Fruit fly (Drosophila melanogaster) whole organism, embryonic: ENCODE measurements around the gene Syt12.

ENCODE experiments used
- Antp ChIP-seq: fragments of 200-800 bp; sonication (Bioruptor generic); optimal IDR thresholded peaks from 3 replicates; lab custom pipeline; 2016; ENCODE audit warnings: missing biosample characterization, missing genetic modification characterization
- CG10321 ChIP-seq: fragments of 200-800 bp; sonication (Bioruptor generic); IDR thresholded peaks from 2 replicates; pipeline ENCODE4 v1.3.6; 2022; ENCODE audit warnings: missing biosample characterization, missing genetic modification characterization
- CG11398 ChIP-seq: fragments of 200-800 bp; sonication (Bioruptor generic); optimal IDR thresholded peaks from 2 replicates; lab custom pipeline; 2016; ENCODE audit warnings: missing biosample characterization, missing genetic modification characterization
- CG13894 ChIP-seq: fragments of 200-800 bp; sonication (Bioruptor generic); optimal IDR thresholded peaks from 3 replicates; lab custom pipeline; 2018; ENCODE audit warnings: missing biosample characterization, mild to moderate bottlenecking, missing genetic modification characterization, moderate library complexity
- CG14667 ChIP-seq: fragments of 200-800 bp; sonication (Bioruptor generic); IDR thresholded peaks from 2 replicates; pipeline ENCODE4 v1.3.6; 2022; ENCODE audit warnings: missing biosample characterization, missing genetic modification characterization
- CG16863 ChIP-seq: fragments of 200-800 bp; sonication (Bioruptor generic); optimal IDR thresholded peaks from 3 replicates; lab custom pipeline; 2016; ENCODE audit warnings: missing biosample characterization, missing genetic modification characterization
- CG17361 ChIP-seq: fragments of 200-800 bp; sonication (Bioruptor generic); IDR thresholded peaks from 3 replicates; pipeline ENCODE4 v1.3.6; 2022; ENCODE audit warnings: missing biosample characterization, missing genetic modification characterization
- CG17829 ChIP-seq: fragments of 200-800 bp; optimal IDR thresholded peaks from 2 replicates; lab custom pipeline; 2019; ENCODE audit warnings: missing biosample characterization, mild to moderate bottlenecking, missing genetic modification characterization, moderate library complexity
- CG3065 ChIP-seq: fragments of 200-800 bp; sonication (Bioruptor generic); optimal IDR thresholded peaks from 2 replicates; lab custom pipeline; 2016; ENCODE audit warnings: missing biosample characterization, missing genetic modification characterization
- CG31388 ChIP-seq: fragments of 200-800 bp; sonication (Bioruptor generic); optimal IDR thresholded peaks from 2 replicates; lab custom pipeline; 2016; ENCODE audit warnings: missing biosample characterization, missing genetic modification characterization
- CG32767 ChIP-seq: fragments of 200-800 bp; sonication (Bioruptor generic); IDR thresholded peaks from 2 replicates; pipeline ENCODE4 v1.3.6; 2022; ENCODE audit warnings: missing biosample characterization, missing genetic modification characterization
- CG3407 ChIP-seq: fragments of 200-800 bp; sonication (Bioruptor generic); optimal IDR thresholded peaks from 2 replicates; lab custom pipeline; 2018; ENCODE audit warnings: missing biosample characterization, mild to moderate bottlenecking, missing genetic modification characterization
- CG34422 ChIP-seq: fragments of 200-800 bp; sonication (Bioruptor generic); IDR thresholded peaks from 3 replicates; pipeline ENCODE4 v1.3.6; 2022; ENCODE audit warnings: missing biosample characterization, missing genetic modification characterization
- CG4617 ChIP-seq: fragments of 200-800 bp; sonication (Bioruptor generic); optimal IDR thresholded peaks from 3 replicates; lab custom pipeline; 2016; ENCODE audit warnings: missing biosample characterization, missing genetic modification characterization, borderline replicate concordance
- CG8359 ChIP-seq: fragments of 200-800 bp; sonication (Bioruptor generic); optimal IDR thresholded peaks from 2 replicates; lab custom pipeline; 2017; ENCODE audit warnings: missing biosample characterization, mild to moderate bottlenecking, missing genetic modification characterization, borderline replicate concordance
- CHES-1-like ChIP-seq: fragments of 200-800 bp; sonication (Bioruptor generic); optimal IDR thresholded peaks from 2 replicates; lab custom pipeline; 2016; ENCODE audit warnings: missing biosample characterization, missing genetic modification characterization
- Dip2 ChIP-seq: fragments of 200-800 bp; sonication (Bioruptor generic); IDR thresholded peaks from 2 replicates; pipeline ENCODE4 v1.3.6; 2022; ENCODE audit warnings: missing biosample characterization, missing genetic modification characterization
- Max ChIP-seq: fragments of 200-800 bp; sonication (Bioruptor generic); optimal IDR thresholded peaks from 2 replicates; lab custom pipeline; 2016; ENCODE audit warnings: missing biosample characterization, mild to moderate bottlenecking, missing genetic modification characterization
- NC2β ChIP-seq: fragments of 200-800 bp; sonication (Bioruptor generic); optimal IDR thresholded peaks from 2 replicates; lab custom pipeline; 2016; ENCODE audit warnings: missing biosample characterization, missing genetic modification characterization
- Oli ChIP-seq: fragments of 200-800 bp; sonication (Bioruptor generic); optimal IDR thresholded peaks from 2 replicates; lab custom pipeline; 2018; ENCODE audit warnings: missing biosample characterization, mild to moderate bottlenecking, missing genetic modification characterization, moderate library complexity
- Side ChIP-seq: fragments of 200-800 bp; sonication (Bioruptor generic); optimal IDR thresholded peaks from 2 replicates; lab custom pipeline; 2016; ENCODE audit warnings: missing biosample characterization, missing genetic modification characterization
- Usf ChIP-seq: fragments of 200-800 bp; sonication (Bioruptor generic); optimal IDR thresholded peaks from 2 replicates; lab custom pipeline; 2017; ENCODE audit warnings: missing genotype, missing biosample characterization, missing genetic modification characterization
- ac ChIP-seq: fragments of 200-800 bp; sonication (Bioruptor generic); optimal IDR thresholded peaks from 3 replicates; lab custom pipeline; 2017; ENCODE audit warnings: missing biosample characterization, mild to moderate bottlenecking, missing genetic modification characterization
- ap ChIP-seq: fragments of 200-800 bp; sonication (Bioruptor generic); IDR thresholded peaks from 2 replicates; pipeline ENCODE4 v1.3.6; 2022; ENCODE audit warnings: missing biosample characterization, missing genetic modification characterization
- ara ChIP-seq: fragments of 200-800 bp; sonication (Bioruptor generic); IDR thresholded peaks from 2 replicates; pipeline ENCODE4 v1.3.6; 2022; ENCODE audit warnings: missing biosample characterization, missing genetic modification characterization
- ato ChIP-seq: fragments of 200-800 bp; sonication (Bioruptor generic); IDR thresholded peaks from 2 replicates; pipeline ENCODE4 v1.3.6; 2022; ENCODE audit warnings: missing biosample characterization, missing genetic modification characterization; ENCODE audit not compliant: partially characterized antibody
- br ChIP-seq: fragments of >200 bp; optimal IDR thresholded peaks from 2 replicates; lab custom pipeline; 2017
- crc ChIP-seq: fragments of 200-800 bp; sonication (Bioruptor generic); optimal IDR thresholded peaks from 2 replicates; lab custom pipeline; 2016; ENCODE audit warnings: missing biosample characterization, missing genetic modification characterization
- dpn ChIP-seq, 2 experiments: fragments of 200-800 bp; sonication (Bioruptor generic); optimal IDR thresholded peaks; 3 replicates each; lab custom pipeline; 2016; ENCODE audit warnings: missing biosample characterization in 2 of 2, missing genetic modification characterization in 2 of 2
- en ChIP-seq: fragments of 200-800 bp; sonication (Bioruptor generic); optimal IDR thresholded peaks from 2 replicates; lab custom pipeline; 2016; ENCODE audit warnings: missing biosample characterization, missing genetic modification characterization
- fd96Cb ChIP-seq: fragments of 200-800 bp; sonication (Bioruptor generic); optimal IDR thresholded peaks from 2 replicates; lab custom pipeline; 2018; ENCODE audit warnings: missing biosample characterization, mild to moderate bottlenecking, missing genetic modification characterization, moderate library complexity
- gcm ChIP-seq: fragments of 200-800 bp; sonication (Bioruptor generic); optimal IDR thresholded peaks from 2 replicates; lab custom pipeline; 2019; ENCODE audit warnings: missing biosample characterization, mild to moderate bottlenecking, missing genetic modification characterization, moderate library complexity
- gem ChIP-seq: fragments of 200-800 bp; sonication (Bioruptor generic); optimal IDR thresholded peaks from 2 replicates; lab custom pipeline; 2019; ENCODE audit warnings: missing biosample characterization, mild to moderate bottlenecking, missing genetic modification characterization, moderate library complexity
- gsb-n ChIP-seq: fragments of 200-800 bp; sonication (Bioruptor generic); optimal IDR thresholded peaks from 3 replicates; lab custom pipeline; 2018; ENCODE audit warnings: missing biosample characterization, mild to moderate bottlenecking, missing genetic modification characterization
- ham ChIP-seq: fragments of 200-800 bp; sonication (Bioruptor generic); IDR thresholded peaks from 2 replicates; pipeline ENCODE4 v1.3.6; 2022; ENCODE audit warnings: missing biosample characterization, missing genetic modification characterization
- hb ChIP-seq: fragments of 200-800 bp; sonication (Bioruptor generic); IDR thresholded peaks from 3 replicates; pipeline ENCODE4 v1.3.6; 2022; ENCODE audit warnings: missing biosample characterization, missing genetic modification characterization; ENCODE audit not compliant: partially characterized antibody
- inv ChIP-seq: fragments of 200-800 bp; sonication (Bioruptor generic); IDR thresholded peaks from 2 replicates; pipeline ENCODE4 v1.3.6; 2022; ENCODE audit warnings: missing biosample characterization, missing genetic modification characterization; ENCODE audit not compliant: partially characterized antibody
- nerfin-1 ChIP-seq: fragments of 200-800 bp; sonication (Bioruptor generic); optimal IDR thresholded peaks from 3 replicates; lab custom pipeline; 2019; ENCODE audit warnings: missing biosample characterization, mild to moderate bottlenecking, missing genetic modification characterization, moderate library complexity
- pho ChIP-seq: fragments of 200-800 bp; sonication (Bioruptor generic); optimal IDR thresholded peaks from 2 replicates; lab custom pipeline; 2016; ENCODE audit warnings: missing biosample characterization, missing genetic modification characterization
- pros ChIP-seq: fragments of 200-800 bp; sonication (Bioruptor generic); optimal IDR thresholded peaks from 3 replicates; lab custom pipeline; 2019; ENCODE audit warnings: missing biosample characterization, mild to moderate bottlenecking, missing genetic modification characterization, moderate library complexity
- run ChIP-seq: fragments of 200-800 bp; sonication (Bioruptor generic); optimal IDR thresholded peaks from 3 replicates; lab custom pipeline; 2018; ENCODE audit warnings: missing biosample characterization, mild to moderate bottlenecking, missing genetic modification characterization
- schlank ChIP-seq: fragments of 200-800 bp; sonication (Bioruptor generic); optimal IDR thresholded peaks from 2 replicates; lab custom pipeline; 2018; ENCODE audit warnings: missing biosample characterization, mild to moderate bottlenecking, missing genetic modification characterization
- sd ChIP-seq: fragments of 200-800 bp; sonication (Bioruptor generic); optimal IDR thresholded peaks from 3 replicates; lab custom pipeline; 2018; ENCODE audit warnings: missing biosample characterization, mild to moderate bottlenecking, missing genetic modification characterization, moderate library complexity
- tap ChIP-seq: fragments of 200-800 bp; optimal IDR thresholded peaks from 3 replicates; lab custom pipeline; 2019; ENCODE audit warnings: missing biosample characterization, mild to moderate bottlenecking, missing genetic modification characterization, moderate library complexity
- tna ChIP-seq: fragments of 200-800 bp; sonication (Bioruptor generic); IDR thresholded peaks from 2 replicates; pipeline ENCODE4 v1.3.6; 2022; ENCODE audit warnings: missing biosample characterization, missing genetic modification characterization; ENCODE audit not compliant: partially characterized antibody
- ttk ChIP-seq: fragments of 200-800 bp; sonication (Bioruptor generic); IDR thresholded peaks from 2 replicates; pipeline ENCODE4 v2.1.2; 2022; ENCODE audit warnings: missing biosample characterization, missing genetic modification characterization
- twi ChIP-seq: fragments of 200-800 bp; optimal IDR thresholded peaks from 2 replicates; lab custom pipeline; 2019; ENCODE audit warnings: missing biosample characterization, mild to moderate bottlenecking, missing genetic modification characterization, moderate library complexity
- unc-4 ChIP-seq: fragments of 200-800 bp; sonication (Bioruptor generic); IDR thresholded peaks from 2 replicates; pipeline ENCODE4 v1.3.6; 2022; ENCODE audit warnings: missing biosample characterization, missing genetic modification characterization; ENCODE audit not compliant: partially characterized antibody
- vnd ChIP-seq: fragments of 200-800 bp; sonication (Bioruptor generic); IDR thresholded peaks from 3 replicates; pipeline ENCODE4 v1.3.6; 2022; ENCODE audit warnings: missing biosample characterization, missing genetic modification characterization; ENCODE audit not compliant: partially characterized antibody

Syt12 gene

dm6 chrX:13370826-13371703 is 12.0 kb downstream of the Syt12 start (continued):
- TF ChIP-seq Antp (GFP tag; lab: Kevin White, UChicago) (peak; percentile 8), tna (GFP tag; lab: Robert Waterston, UW) (peak; percentile 75), ac (GFP tag; lab: Kevin White, UChicago) (no peak), unc-4 (GFP tag; lab: Robert Waterston, UW) (peak; percentile 60), Max (GFP tag; lab: Kevin White, UChicago) (no peak), hb (GFP tag; lab: Robert Waterston, UW) (no peak), schlank (tag; lab: Kevin White, UChicago) (no peak), Usf (GFP tag; lab: Kevin White, UChicago) (no peak), Side (peak; percentile 18), CG10321 (GFP tag; lab: Robert Waterston, UW) (no peak), CG3407 (GFP tag; lab: Kevin White, UChicago) (no peak), CG8359 (GFP tag; lab: Kevin White, UChicago) (no peak), pho (GFP tag; lab: Kevin White, UChicago) (no peak), CG4617 (GFP tag; lab: Kevin White, UChicago) (no peak), ato (GFP tag; lab: Robert Waterston, UW) (no peak; the same call in 1 of the 2 replicates), fd96Cb (no peak), CHES-1-like (GFP tag; lab: Kevin White, UChicago) (peak; percentile 44), CG17361 (GFP tag; lab: Robert Waterston, UW) (no peak), CG3065 (GFP tag; lab: Kevin White, UChicago) (no peak), run (tag; lab: Kevin White, UChicago) (no peak), pros (no peak), ap (no peak), gem (tag; lab: Kevin White, UChicago) (peak; percentile 14), gcm (GFP tag; lab: Kevin White, UChicago) (no peak), tap (no peak), ttk (GFP tag; lab: Robert Waterston, UW) (no peak), CG13894 (tag; lab: Kevin White, UChicago) (peak; percentile 6), CG17829 (tag; lab: Kevin White, UChicago) (no peak), Dip2 (no peak), nerfin-1 (tag; lab: Kevin White, UChicago) (no peak), CG11398 (no peak), dpn (GFP tag; optimal IDR thresholded peaks at IDR 0.05; lab: Kevin White, UChicago) (no peak), Oli (tag; lab: Kevin White, UChicago) (no peak), en (GFP tag; lab: Kevin White, UChicago) (no peak), CG16863 (no peak), gsb-n (tag; lab: Kevin White, UChicago) (no peak), CG31388 (GFP tag; lab: Kevin White, UChicago) (no peak), vnd (GFP tag; lab: Robert Waterston, UW) (peak; percentile 53; the same call in 2 of the 3 replicates), br (lab: Kevin White, UChicago) (no peak), CG14667 (GFP tag; lab: Robert Waterston, UW) (no peak), ara (no peak), CG34422 (0 out of 3 replicates have a peak, but pooled peaks have one; percentile 21), ham (GFP tag; lab: Robert Waterston, UW) (no peak), sd (tag; lab: Kevin White, UChicago) (peak; percentile 7), crc (GFP tag; lab: Kevin White, UChicago) (no peak), twi (tag; lab: Kevin White, UChicago) (no peak), CG32767 (GFP tag; lab: Robert Waterston, UW) (no peak), inv (GFP tag; lab: Robert Waterston, UW) (peak; percentile 51), NC2β (GFP tag; lab: Kevin White, UChicago) (no peak)
